Fruit fly (Drosophila melanogaster) whole organism, adult: ENCODE measurements around the gene Rrp45.

ENCODE experiments used
- CG11617 ChIP-seq: fragments of 200-800 bp; sonication (Bioruptor generic); optimal IDR thresholded peaks from 2 replicates; lab custom pipeline; 2017; ENCODE audit warnings: mild to moderate bottlenecking, missing biosample characterization, missing genetic modification reagents, missing genetic modification characterization
- CG12768 ChIP-seq: fragments of 200-800 bp; sonication (Bioruptor generic); optimal IDR thresholded peaks from 2 replicates; lab custom pipeline; 2017; ENCODE audit warnings: missing biosample characterization, missing genetic modification characterization, mild to moderate bottlenecking, moderate library complexity, missing genetic modification reagents
- CG14711 ChIP-seq: fragments of 200-800 bp; sonication (Bioruptor generic); optimal IDR thresholded peaks from 2 replicates; lab custom pipeline; 2018; ENCODE audit warnings: missing biosample characterization, mild to moderate bottlenecking, missing genetic modification characterization, moderate library complexity
- CG1620 ChIP-seq: fragments of 200-800 bp; sonication (Bioruptor generic); optimal IDR thresholded peaks from 2 replicates; lab custom pipeline; 2016; ENCODE audit warnings: missing biosample characterization, missing genetic modification characterization
- CG33017 ChIP-seq: fragments of 200-800 bp; sonication (Bioruptor generic); optimal IDR thresholded peaks from 2 replicates; lab custom pipeline; 2018; ENCODE audit warnings: missing biosample characterization, mild to moderate bottlenecking, missing genetic modification characterization, moderate library complexity
- CG5204 ChIP-seq: fragments of 200-800 bp; sonication (Bioruptor generic); optimal IDR thresholded peaks from 2 replicates; lab custom pipeline; 2016; ENCODE audit warnings: missing biosample characterization, missing genetic modification characterization
- CG7045 ChIP-seq: fragments of 200-800 bp; sonication (Bioruptor generic); optimal IDR thresholded peaks from 2 replicates; lab custom pipeline; 2017; ENCODE audit warnings: missing biosample characterization, mild to moderate bottlenecking, missing genetic modification characterization
- CG7101 ChIP-seq: fragments of 200-800 bp; sonication (Bioruptor generic); optimal IDR thresholded peaks from 2 replicates; lab custom pipeline; 2018; ENCODE audit warnings: missing biosample characterization, mild to moderate bottlenecking, missing genetic modification characterization, moderate library complexity
- Clk ChIP-seq: fragments of 200-800 bp; sonication (Bioruptor generic); optimal IDR thresholded peaks from 2 replicates; lab custom pipeline; 2017; ENCODE audit warnings: missing biosample characterization, missing genetic modification characterization
- Crg-1 ChIP-seq: fragments of 200-800 bp; sonication (Bioruptor generic); optimal IDR thresholded peaks from 2 replicates; lab custom pipeline; 2016; ENCODE audit warnings: missing biosample characterization, missing genetic modification characterization
- Hr96 ChIP-seq: fragments of 200-800 bp; sonication (Bioruptor generic); optimal IDR thresholded peaks from 2 replicates; lab custom pipeline; 2016; ENCODE audit warnings: missing biosample characterization, missing genetic modification characterization
- Mnt ChIP-seq: fragments of 200-800 bp; sonication (Bioruptor generic); optimal IDR thresholded peaks from 2 replicates; lab custom pipeline; 2016; ENCODE audit warnings: missing biosample characterization, mild to moderate bottlenecking, missing genetic modification characterization
- bab1 ChIP-seq: fragments of 200-800 bp; sonication (Bioruptor generic); optimal IDR thresholded peaks from 3 replicates; lab custom pipeline; 2019; ENCODE audit warnings: missing biosample characterization, mild to moderate bottlenecking, missing genetic modification characterization, moderate library complexity
- cic ChIP-seq: fragments of 200-800 bp; sonication (Bioruptor generic); optimal IDR thresholded peaks from 2 replicates; lab custom pipeline; 2017; ENCODE audit warnings: missing biosample characterization, mild to moderate bottlenecking, missing genetic modification characterization, moderate library complexity
- cnc ChIP-seq, 2 experiments: fragments of >200 bp; optimal IDR thresholded peaks; 2 replicates each; lab custom pipeline; 2017
- kay ChIP-seq: fragments of 200-800 bp; sonication (Bioruptor generic); peaks from one replicate; lab custom pipeline; 2016; ENCODE audit warnings: missing biosample characterization, missing genetic modification characterization, borderline replicate concordance
- ovo ChIP-seq: fragments of 200-800 bp; sonication (Bioruptor generic); optimal IDR thresholded peaks from 2 replicates; lab custom pipeline; 2016; ENCODE audit warnings: missing biosample characterization, missing genetic modification characterization
- pad ChIP-seq: fragments of 200-800 bp; sonication (Bioruptor generic); optimal IDR thresholded peaks from 3 replicates; lab custom pipeline; 2017; ENCODE audit warnings: missing biosample characterization, missing genetic modification characterization, mild to moderate bottlenecking, moderate library complexity, missing genetic modification reagents
- tj ChIP-seq: fragments of 200-800 bp; sonication (Bioruptor generic); optimal IDR thresholded peaks from 3 replicates; lab custom pipeline; 2017; ENCODE audit warnings: missing biosample characterization, mild to moderate bottlenecking, missing genetic modification characterization, moderate library complexity
- toe ChIP-seq: fragments of 200-800 bp; sonication (Bioruptor generic); optimal IDR thresholded peaks from 2 replicates; lab custom pipeline; 2016; ENCODE audit warnings: missing biosample characterization, missing genetic modification characterization

Gene Rrp45

DNA sequence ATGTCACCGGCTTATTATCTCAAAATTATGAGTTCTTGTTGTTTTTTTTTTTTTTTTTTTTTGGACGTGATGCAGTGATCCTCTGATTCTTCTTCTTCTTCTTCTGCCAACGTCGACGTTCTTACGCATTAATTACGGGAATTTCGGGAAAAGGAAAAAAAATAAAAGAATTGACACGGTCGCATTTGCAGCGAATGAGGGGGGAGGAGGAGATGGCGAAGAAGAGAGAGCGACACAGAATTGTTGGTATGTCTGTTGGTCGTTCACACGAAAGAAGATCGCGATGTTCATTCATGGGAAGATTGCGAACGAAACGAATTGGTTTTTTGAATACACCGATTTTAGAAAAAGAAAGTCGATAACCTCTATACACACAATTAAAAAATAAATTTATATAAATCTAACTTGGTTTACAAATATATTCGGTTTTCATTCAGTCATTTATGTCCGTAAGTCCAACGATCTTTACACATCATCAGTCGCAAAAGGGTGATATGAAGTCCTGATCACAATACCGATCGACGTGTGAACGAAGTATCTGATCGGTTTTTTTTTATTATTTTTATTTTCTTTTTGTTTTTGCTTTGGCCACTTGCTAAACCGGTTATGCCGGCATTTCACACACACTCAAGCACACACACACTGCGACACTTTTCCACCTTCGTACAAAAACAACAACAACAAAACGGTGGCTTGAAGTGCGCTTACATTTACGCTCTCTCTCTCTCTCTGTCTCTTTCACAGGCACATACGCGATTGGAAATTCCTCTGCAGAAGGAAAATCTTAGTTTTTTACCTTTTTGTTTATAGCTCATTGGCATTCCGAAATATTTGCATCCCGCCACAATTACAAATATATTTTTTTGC, 40.1 kb downstream of the Rrp45 start:
- TF ChIP-seq ovo (no peak), CG12768 (GFP tag; lab: Kevin White, UChicago) (no peak), CG7101 (tag; lab: Kevin White, UChicago) (peak; percentile 76), CG5204 (GFP tag; lab: Kevin White, UChicago) (peak; percentile 40), Hr96 (peak; percentile 41), cnc (optimal IDR thresholded peaks at IDR 0.05; lab: Kevin White, UChicago) (no peak), CG7045 (peak; percentile 49), CG11617 (GFP tag; lab: Kevin White, UChicago) (peak; percentile 63), kay (peak; percentile 79), pad (peak; percentile 57), CG14711 (tag; lab: Kevin White, UChicago) (peak; percentile 56), CG33017 (tag; lab: Kevin White, UChicago) (peak; percentile 51), cic (GFP tag; lab: Kevin White, UChicago) (no peak), Clk (no peak), bab1 (GFP tag; lab: Kevin White, UChicago) (peak; percentile 89), Crg-1 (GFP tag; lab: Kevin White, UChicago) (no peak), toe (GFP tag; lab: Kevin White, UChicago) (no peak), CG1620 (GFP tag; lab: Kevin White, UChicago) (peak; percentile 22), tj (peak; percentile 46), Mnt (GFP tag; lab: Kevin White, UChicago) (peak; percentile 12)

DNA sequence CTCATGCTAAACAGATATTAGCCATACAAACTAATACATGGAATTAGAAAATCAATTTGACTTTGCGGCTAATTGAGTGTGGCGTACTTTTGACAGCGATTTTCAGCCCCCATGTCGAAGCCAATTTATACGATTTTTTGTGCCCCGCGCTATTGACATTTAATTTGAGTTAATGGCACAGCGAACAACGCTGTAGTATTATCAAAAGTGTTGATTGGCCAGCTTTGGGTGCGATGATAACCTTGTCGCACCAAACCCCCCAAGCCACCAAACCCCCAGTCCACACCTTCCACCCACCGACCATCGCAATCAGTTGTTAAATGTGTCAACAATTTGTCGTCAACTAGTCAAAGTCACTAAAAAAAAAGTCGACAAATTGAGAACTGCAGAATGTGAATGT, 41.7 kb downstream of the Rrp45 start:
- TF ChIP-seq Mnt (GFP tag; lab: Kevin White, UChicago), result peak; percentile 5
- peak; percentile 28 for TF ChIP-seq cic (GFP tag; lab: Kevin White, UChicago)
- peak; percentile 38 for TF ChIP-seq tj
- TF ChIP-seq CG7101 (tag; lab: Kevin White, UChicago), result peak; percentile 20
- no peak for TF ChIP-seq Crg-1 (GFP tag; lab: Kevin White, UChicago)
- TF ChIP-seq ovo, result no peak
- no peak for TF ChIP-seq kay
- no peak for TF ChIP-seq CG14711 (tag; lab: Kevin White, UChicago)
- no peak for TF ChIP-seq CG33017 (tag; lab: Kevin White, UChicago)
- TF ChIP-seq Hr96, result no peak

DNA sequence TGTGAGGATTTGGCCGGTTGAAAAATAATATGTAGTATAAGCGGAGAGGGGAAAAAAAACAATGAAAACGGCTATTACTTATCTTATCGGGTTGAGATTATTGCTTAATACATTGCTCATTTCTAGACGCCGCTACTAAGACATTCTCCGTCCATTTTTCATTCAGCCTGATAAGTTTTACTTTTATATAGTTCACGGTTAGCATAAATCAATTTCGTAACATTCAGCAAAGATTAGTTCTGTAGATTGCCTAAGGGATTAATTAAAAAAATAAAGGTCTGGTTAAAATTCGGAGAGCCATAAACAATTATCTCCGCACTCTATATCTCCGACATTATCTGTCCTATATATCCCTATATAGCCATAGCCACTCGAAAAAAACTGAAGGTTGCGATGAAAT, 43.6 kb downstream of the Rrp45 start:
- TF ChIP-seq tj, result no peak
- TF ChIP-seq cnc (optimal IDR thresholded peaks at IDR 0.05; lab: Kevin White, UChicago), result no peak
- TF ChIP-seq kay, result no peak
- no peak for TF ChIP-seq CG5204 (GFP tag; lab: Kevin White, UChicago)
- no peak for TF ChIP-seq cic (GFP tag; lab: Kevin White, UChicago)

DNA sequence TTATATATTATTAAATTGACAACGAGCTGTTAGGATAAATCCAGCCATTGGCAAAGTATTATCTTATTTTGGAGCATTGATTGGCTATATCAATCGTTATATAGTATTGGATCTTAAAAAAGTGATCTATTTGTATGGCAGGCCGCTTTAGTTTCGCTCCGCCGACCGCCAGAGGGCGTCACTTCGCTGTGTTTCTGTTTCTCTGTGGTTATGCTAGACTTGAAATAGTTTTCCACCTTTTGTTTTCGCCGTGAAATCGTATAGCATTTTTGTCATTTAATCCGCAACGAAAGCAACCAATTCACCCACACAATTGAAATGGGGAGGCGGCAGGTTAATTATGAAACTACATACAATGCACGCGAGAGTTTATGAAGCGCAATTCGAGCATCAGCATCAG, 44.2 kb downstream of the Rrp45 start:
- TF ChIP-seq CG11617 (GFP tag; lab: Kevin White, UChicago) (no peak), bab1 (GFP tag; lab: Kevin White, UChicago) (peak; percentile 20), Crg-1 (GFP tag; lab: Kevin White, UChicago) (no peak), kay (peak; percentile 50), CG1620 (GFP tag; lab: Kevin White, UChicago) (no peak)

DNA sequence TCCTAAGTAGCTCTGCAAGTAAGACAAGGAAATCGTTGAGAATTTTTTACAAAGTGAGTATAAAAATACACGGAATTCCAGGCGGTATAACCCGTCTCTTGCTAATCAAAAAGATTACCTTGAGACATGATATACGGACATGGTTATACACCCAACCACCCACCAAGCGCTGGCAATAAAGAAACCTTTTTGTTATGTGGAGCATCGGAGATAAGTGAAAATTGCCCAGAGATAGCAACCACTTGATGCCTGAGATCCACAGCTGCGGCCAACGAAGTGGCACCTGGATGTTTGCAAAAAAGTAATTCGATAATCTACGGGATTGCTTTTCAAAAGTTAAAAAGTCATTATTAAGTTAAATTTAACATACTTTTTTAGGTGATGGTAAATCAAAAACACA, 45.1 kb downstream of the Rrp45 start:
- no peak for TF ChIP-seq CG7101 (tag; lab: Kevin White, UChicago)
- no peak for TF ChIP-seq Clk
- TF ChIP-seq toe (GFP tag; lab: Kevin White, UChicago), result no peak
- no peak for TF ChIP-seq kay
- TF ChIP-seq CG7045, result no peak
- no peak for TF ChIP-seq bab1 (GFP tag; lab: Kevin White, UChicago)
- no peak for TF ChIP-seq CG1620 (GFP tag; lab: Kevin White, UChicago)
- no peak for TF ChIP-seq ovo

DNA sequence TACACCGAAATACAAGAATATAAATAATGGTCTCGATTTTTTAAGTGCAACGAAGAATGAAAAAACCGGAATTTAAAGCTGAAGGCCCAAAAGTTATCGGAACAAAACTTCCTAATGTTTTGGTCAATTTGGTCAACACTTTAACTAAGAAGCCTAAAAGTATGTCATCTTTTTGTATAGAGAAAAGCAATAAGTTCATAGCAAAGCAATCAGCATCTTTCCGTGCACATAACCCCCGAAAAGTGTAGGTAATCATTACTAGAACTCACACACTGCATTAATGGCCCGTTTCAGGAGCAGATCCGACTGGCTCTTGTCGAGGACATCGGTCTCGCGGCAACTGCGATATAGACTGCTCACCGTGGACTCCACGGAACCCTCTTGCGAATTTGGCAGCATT, 46.7 kb downstream of the Rrp45 start:
- TF ChIP-seq CG12768 (GFP tag; lab: Kevin White, UChicago) (no peak), CG5204 (GFP tag; lab: Kevin White, UChicago) (no peak), pad (no peak), cic (GFP tag; lab: Kevin White, UChicago) (no peak), CG7045 (no peak), tj (no peak)

DNA sequence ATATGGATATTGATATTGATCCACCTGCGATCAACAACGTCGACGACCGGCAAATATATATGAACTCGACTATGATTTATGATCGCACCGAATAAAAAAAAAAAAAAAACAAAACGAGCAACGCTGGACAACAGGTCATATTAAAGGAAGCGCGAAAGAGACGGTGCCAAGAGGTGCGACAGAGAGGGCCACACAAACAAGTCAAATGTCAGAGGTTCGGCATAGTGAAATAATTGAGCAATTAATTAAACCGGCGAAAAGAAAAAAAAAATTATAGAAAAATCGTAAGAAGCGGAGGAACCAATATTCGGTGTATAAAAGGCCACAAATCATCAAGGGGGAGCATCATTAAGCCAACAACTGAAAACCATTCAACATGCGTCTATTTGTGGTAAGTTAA, 48.5 kb downstream of the Rrp45 start, which contains the start of gene Twdlalpha:
TSS of gene Twdlalpha (plus strand) at position 301 of the 400 bp plus-strand sequence.
- TF ChIP-seq bab1 (GFP tag; lab: Kevin White, UChicago) (no peak), Hr96 (no peak), Mnt (GFP tag; lab: Kevin White, UChicago) (no peak), Crg-1 (GFP tag; lab: Kevin White, UChicago) (no peak), cnc (optimal IDR thresholded peaks at IDR 0.05; lab: Kevin White, UChicago) (no peak), CG33017 (tag; lab: Kevin White, UChicago) (no peak), CG11617 (GFP tag; lab: Kevin White, UChicago) (no peak), CG7101 (tag; lab: Kevin White, UChicago) (no peak), CG7045 (no peak), ovo (no peak), kay (no peak), Clk (no peak), CG1620 (GFP tag; lab: Kevin White, UChicago) (no peak), CG5204 (GFP tag; lab: Kevin White, UChicago) (no peak), CG12768 (GFP tag; lab: Kevin White, UChicago) (no peak), tj (no peak), toe (GFP tag; lab: Kevin White, UChicago) (no peak), cic (GFP tag; lab: Kevin White, UChicago) (no peak), pad (no peak)
